Fruit fly (Drosophila melanogaster): ENCODE results near the gene CG9609.
A peak's percentile ranks its signal among the peaks of the same experiment; 100 is the strongest.

CG9609 gene

dm6 chrX:16768770-16769169, 18.0 kb downstream of the CG9609 start (continued):
- TF ChIP-seq CoRest (tag; optimal IDR thresholded peaks at IDR 0.05) (peak; percentile 9), Sox102F (GFP tag; optimal IDR thresholded peaks at IDR 0.05) (peak; percentile 24), CG3281 (GFP tag; optimal IDR thresholded peaks at IDR 0.05) (no peak), CkIIα-i1 (GFP tag; IDR thresholded peaks at IDR 0.05) (no peak), pnt (GFP tag; optimal IDR thresholded peaks at IDR 0.05) (no peak), stc (GFP tag; IDR thresholded peaks at IDR 0.05) (no peak), hbn (GFP tag; IDR thresholded peaks at IDR 0.05; ENCODE audit: partially characterized antibody) (no peak), BEAF-32 (GFP tag; optimal IDR thresholded peaks at IDR 0.05) (no peak), CG2116 (GFP tag; optimal IDR thresholded peaks at IDR 0.05) (no peak), Mrtf (GFP tag; IDR thresholded peaks at IDR 0.05) (no peak), CG7556 (GFP tag; optimal IDR thresholded peaks at IDR 0.05) (no peak), fru (optimal IDR thresholded peaks at IDR 0.05) (no peak), Nf-YC (tag; optimal IDR thresholded peaks at IDR 0.05) (no peak), CG8290 (GFP tag; optimal IDR thresholded peaks at IDR 0.05) (no peak), CG8290 (tag; optimal IDR thresholded peaks at IDR 0.05) (no peak), CG15601 (tag; optimal IDR thresholded peaks at IDR 0.05) (peak; percentile 52), CG17802 (tag; optimal IDR thresholded peaks at IDR 0.05) (no peak), H15 (GFP tag; IDR thresholded peaks at IDR 0.05) (no peak), ham (GFP tag; IDR thresholded peaks at IDR 0.05) (no peak), bowl (GFP tag; IDR thresholded peaks at IDR 0.05) (no peak), ind (GFP tag; optimal IDR thresholded peaks at IDR 0.05) (no peak), TFAM (GFP tag; optimal IDR thresholded peaks at IDR 0.05) (no peak), CG17361 (GFP tag; IDR thresholded peaks at IDR 0.05) (0 out of 3 replicates have a peak, but pooled peaks have one; percentile 22), Dek (tag; optimal IDR thresholded peaks at IDR 0.05) (no peak), Spps (tag; optimal IDR thresholded peaks at IDR 0.05) (no peak), CG8359 (GFP tag; optimal IDR thresholded peaks at IDR 0.05; ENCODE audit: borderline replicate concordance) (no peak), Kr (GFP tag; optimal IDR thresholded peaks at IDR 0.05) (no peak), Rx (GFP tag; IDR thresholded peaks at IDR 0.05) (peak; percentile 18; the same call in 1 of the 2 replicates), Blimp-1 (GFP tag; optimal IDR thresholded peaks at IDR 0.05) (peak; percentile 14), caup (GFP tag; optimal IDR thresholded peaks at IDR 0.05; ENCODE audit: severe bottlenecking) (no peak), CG13894 (tag; optimal IDR thresholded peaks at IDR 0.05) (no peak), kay (GFP tag; optimal IDR thresholded peaks at IDR 0.05) (no peak), dpn (GFP tag; optimal IDR thresholded peaks at IDR 0.05) (no peak), CG17359 (tag; optimal IDR thresholded peaks at IDR 0.05) (peak; percentile 12), CG1024 (GFP tag; IDR thresholded peaks at IDR 0.05) (no peak), CG6683 (GFP tag; optimal IDR thresholded peaks at IDR 0.05) (no peak), phol (tag; optimal IDR thresholded peaks at IDR 0.05) (peak; percentile 32), CG31388 (GFP tag; optimal IDR thresholded peaks at IDR 0.05) (no peak), z (GFP tag; IDR thresholded peaks at IDR 0.05) (no peak), ase (GFP tag; IDR thresholded peaks at IDR 0.05) (no peak), aop (GFP tag; IDR thresholded peaks at IDR 0.05) (no peak), schlank (tag; optimal IDR thresholded peaks at IDR 0.05) (no peak), Hr3 (GFP tag; optimal IDR thresholded peaks at IDR 0.05) (peak; percentile 39), CG32767 (GFP tag; IDR thresholded peaks at IDR 0.05) (no peak), unc-4 (GFP tag; IDR thresholded peaks at IDR 0.05; ENCODE audit: partially characterized antibody) (no peak), Lhr (GFP tag; optimal IDR thresholded peaks at IDR 0.05) (no peak), sisA (GFP tag; IDR thresholded peaks at IDR 0.05) (no peak), dmrt99B (tag; optimal IDR thresholded peaks at IDR 0.05) (peak; percentile 63), ems (GFP tag; optimal IDR thresholded peaks at IDR 0.05) (no peak), CG34422 (GFP tag; IDR thresholded peaks at IDR 0.05) (no peak), CG18476 (GFP tag; optimal IDR thresholded peaks at IDR 0.05) (no peak), CG10274 (GFP tag; optimal IDR thresholded peaks at IDR 0.05) (no peak)
